Comparison of ENCODE assay signal across 1 fruit fly cellular context in the genomic region with DNA sequence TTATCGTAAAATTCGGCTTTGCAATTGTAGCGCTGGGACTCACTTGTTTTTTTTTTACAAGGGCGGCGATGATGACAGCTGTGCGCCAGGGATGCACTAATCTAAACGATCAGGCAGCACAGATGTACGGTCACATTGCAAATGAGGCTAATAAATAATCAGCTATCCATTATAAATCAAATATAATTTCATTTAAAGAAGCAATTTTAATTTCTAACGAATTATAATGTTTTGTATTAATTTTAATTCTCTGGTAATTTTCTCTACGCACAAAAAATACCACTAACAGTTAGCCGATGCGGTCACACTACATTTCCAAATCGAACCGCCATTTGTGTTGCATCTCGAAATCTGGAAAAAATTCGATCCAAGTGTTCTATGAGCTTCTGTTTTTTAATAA.
TF ChIP-seq lines count a peak whose summit lies in the region.

A gene (minus strand): TSS at position 79 of the 400 bp plus-strand sequence.
A gene (plus strand): TSS at position 309 of the 400 bp plus-strand sequence.

TF ChIP-seq in whole organism, embryonic, 481 proteins besides CTCF, POLR2A, EP300 and RAD21 (continued from another document and continues in another):
- TF ChIP-seq CG6813 (GFP tag; optimal IDR thresholded peaks at IDR 0.05; lab: Kevin White, UChicago) = no peak
- TF ChIP-seq CG33213 (GFP tag; optimal IDR thresholded peaks at IDR 0.05; lab: Kevin White, UChicago) = no peak
- TF ChIP-seq CG3838 (GFP tag; optimal IDR thresholded peaks at IDR 0.05; lab: Kevin White, UChicago) = no peak
- TF ChIP-seq ems (GFP tag; optimal IDR thresholded peaks at IDR 0.05; lab: Kevin White, UChicago) = no peak
- peak; percentile 80 for TF ChIP-seq gfzf (GFP tag; optimal IDR thresholded peaks at IDR 0.05; lab: Kevin White, UChicago)
- no peak for TF ChIP-seq pfk (GFP tag; optimal IDR thresholded peaks at IDR 0.05; lab: Kevin White, UChicago)
- TF ChIP-seq lov (optimal IDR thresholded peaks at IDR 0.05; lab: Kevin White, UChicago) = no peak
- TF ChIP-seq lov (GFP tag; IDR thresholded peaks at IDR 0.05; lab: Robert Waterston, UW) = no peak
- TF ChIP-seq kni (GFP tag; optimal IDR thresholded peaks at IDR 0.05; lab: Kevin White, UChicago) = no peak
- no peak for TF ChIP-seq Drgx (GFP tag; IDR thresholded peaks at IDR 0.05; lab: Robert Waterston, UW)
- no peak for TF ChIP-seq Aef1 (GFP tag; IDR thresholded peaks at IDR 0.05; lab: Robert Waterston, UW)
- TF ChIP-seq CG15514 (GFP tag; optimal IDR thresholded peaks at IDR 0.05; lab: Kevin White, UChicago) = peak; percentile 64
- TF ChIP-seq dati (GFP tag; IDR thresholded peaks at IDR 0.05; lab: Robert Waterston, UW) = no peak
- TF ChIP-seq trem (tag; optimal IDR thresholded peaks at IDR 0.05; lab: Kevin White, UChicago) = peak; percentile 93
- no peak for TF ChIP-seq CG11093 (GFP tag; IDR thresholded peaks at IDR 0.05; lab: Robert Waterston, UW)
- TF ChIP-seq CG8478 (optimal IDR thresholded peaks at IDR 0.05; lab: Kevin White, UChicago) = no peak
- TF ChIP-seq toy (GFP tag; IDR thresholded peaks at IDR 0.05; lab: Robert Waterston, UW) = no peak
- TF ChIP-seq CG2712 (tag; optimal IDR thresholded peaks at IDR 0.05; lab: Kevin White, UChicago) = peak; percentile 63
- no peak for TF ChIP-seq maf-S (GFP tag; optimal IDR thresholded peaks at IDR 0.05; lab: Kevin White, UChicago)
- no peak for TF ChIP-seq CG17912 (GFP tag; optimal IDR thresholded peaks at IDR 0.05; lab: Kevin White, UChicago)
- TF ChIP-seq Atf3 (GFP tag; optimal IDR thresholded peaks at IDR 0.05; lab: Kevin White, UChicago) = no peak
- TF ChIP-seq abd-A (tag; optimal IDR thresholded peaks at IDR 0.05; lab: Kevin White, UChicago) = no peak
- TF ChIP-seq z (GFP tag; IDR thresholded peaks at IDR 0.05; lab: Robert Waterston, UW) = no peak
- no peak for TF ChIP-seq CG1832 (GFP tag; optimal IDR thresholded peaks at IDR 0.05; lab: Kevin White, UChicago)
- no peak for TF ChIP-seq HmgD (GFP tag; optimal IDR thresholded peaks at IDR 0.05; lab: Kevin White, UChicago)
- no peak for TF ChIP-seq nom (GFP tag; optimal IDR thresholded peaks at IDR 0.05; lab: Kevin White, UChicago)
- TF ChIP-seq pros (GFP tag; optimal IDR thresholded peaks at IDR 0.05; lab: Kevin White, UChicago) = no peak
- TF ChIP-seq en (GFP tag; optimal IDR thresholded peaks at IDR 0.05; lab: Kevin White, UChicago) = no peak
- TF ChIP-seq Ada2b (GFP tag; IDR thresholded peaks at IDR 0.05; lab: Robert Waterston, UW) = 0 out of 2 replicates have a peak, but pooled peaks have one; percentile 16
- no peak for TF ChIP-seq ap (GFP tag; IDR thresholded peaks at IDR 0.05; lab: Robert Waterston, UW)
- no peak for TF ChIP-seq nau (GFP tag; optimal IDR thresholded peaks at IDR 0.05; lab: Kevin White, UChicago)
- TF ChIP-seq Gug (GFP tag; IDR thresholded peaks at IDR 0.05; lab: Robert Waterston, UW) = no peak
- no peak for TF ChIP-seq croc (GFP tag; conservative IDR thresholded peaks at IDR 0.05; lab: Robert Waterston, UW)
- no peak for TF ChIP-seq Doc3 (GFP tag; IDR thresholded peaks at IDR 0.05; lab: Robert Waterston, UW; ENCODE audit: partially characterized antibody)
- 0 out of 2 replicates have a peak, but pooled peaks have one; percentile 15 for TF ChIP-seq CG32532 (GFP tag; IDR thresholded peaks at IDR 0.05; lab: Robert Waterston, UW)
- TF ChIP-seq klu (GFP tag; IDR thresholded peaks at IDR 0.05; lab: Robert Waterston, UW) = no peak
- TF ChIP-seq scrt (GFP tag; optimal IDR thresholded peaks at IDR 0.05; lab: Kevin White, UChicago) = no peak
- no peak for TF ChIP-seq vfl (GFP tag; optimal IDR thresholded peaks at IDR 0.05; lab: Kevin White, UChicago)
- no peak for TF ChIP-seq Dref (GFP tag; IDR thresholded peaks at IDR 0.05; lab: Robert Waterston, UW)
- TF ChIP-seq CG31224 (GFP tag; IDR thresholded peaks at IDR 0.05; lab: Robert Waterston, UW) = no peak
- TF ChIP-seq CG34376 (GFP tag; optimal IDR thresholded peaks at IDR 0.05; lab: Kevin White, UChicago) = peak; percentile 16
- peak; percentile 21 for TF ChIP-seq MESR4 (GFP tag; optimal IDR thresholded peaks at IDR 0.05; lab: Kevin White, UChicago)
- TF ChIP-seq Fer1 (GFP tag; optimal IDR thresholded peaks at IDR 0.05; lab: Kevin White, UChicago) = no peak
- TF ChIP-seq tup (GFP tag; optimal IDR thresholded peaks at IDR 0.05; lab: Kevin White, UChicago) = no peak
- peak in 1 of 2 experiments; percentile 28 for TF ChIP-seq insv (GFP tag; optimal IDR thresholded peaks at IDR 0.05; lab: Kevin White, UChicago)
- TF ChIP-seq CG17186 (GFP tag; optimal IDR thresholded peaks at IDR 0.05; lab: Kevin White, UChicago) = peak; percentile 68
- no peak for TF ChIP-seq CG10565 (GFP tag; optimal IDR thresholded peaks at IDR 0.05; lab: Kevin White, UChicago)
- no peak for TF ChIP-seq ssp (GFP tag; IDR thresholded peaks at IDR 0.05; lab: Robert Waterston, UW)
- no peak for TF ChIP-seq Mrtf (GFP tag; IDR thresholded peaks at IDR 0.05; lab: Robert Waterston, UW)
- no peak for TF ChIP-seq CG18764 (GFP tag; optimal IDR thresholded peaks at IDR 0.05; lab: Kevin White, UChicago)
- no peak for TF ChIP-seq CG10274 (GFP tag; optimal IDR thresholded peaks at IDR 0.05; lab: Kevin White, UChicago)
- no peak for TF ChIP-seq CG13894 (tag; optimal IDR thresholded peaks at IDR 0.05; lab: Kevin White, UChicago)
- no peak for TF ChIP-seq CHES-1-like (GFP tag; optimal IDR thresholded peaks at IDR 0.05; lab: Kevin White, UChicago)
- TF ChIP-seq CG7556 (GFP tag; optimal IDR thresholded peaks at IDR 0.05; lab: Kevin White, UChicago) = no peak
- TF ChIP-seq CG12391 (tag; optimal IDR thresholded peaks at IDR 0.05; lab: Kevin White, UChicago) = peak; percentile 74
- TF ChIP-seq pb (GFP tag; optimal IDR thresholded peaks at IDR 0.05; lab: Kevin White, UChicago) = no peak
- peak; percentile 85 for TF ChIP-seq CG14710 (tag; optimal IDR thresholded peaks at IDR 0.05; lab: Kevin White, UChicago)
- TF ChIP-seq CG12071 (GFP tag; optimal IDR thresholded peaks at IDR 0.05; lab: Kevin White, UChicago) = no peak
- TF ChIP-seq gro (GFP tag; optimal IDR thresholded peaks at IDR 0.05; lab: Kevin White, UChicago) = no peak
- TF ChIP-seq CG4730 (GFP tag; IDR thresholded peaks at IDR 0.05; lab: Robert Waterston, UW) = no peak
- TF ChIP-seq CG2199 (GFP tag; IDR thresholded peaks at IDR 0.05; lab: Robert Waterston, UW) = no peak
- TF ChIP-seq oc (tag; optimal IDR thresholded peaks at IDR 0.05; lab: Kevin White, UChicago) = no peak
- no peak for TF ChIP-seq ham (GFP tag; IDR thresholded peaks at IDR 0.05; lab: Robert Waterston, UW)
- no peak for TF ChIP-seq CG12219 (GFP tag; optimal IDR thresholded peaks at IDR 0.05; lab: Kevin White, UChicago)
- TF ChIP-seq Xrp1 (GFP tag; IDR thresholded peaks at IDR 0.05; lab: Robert Waterston, UW) = peak; percentile 35; the same call in 1 of the 2 replicates
- no peak for TF ChIP-seq Nf-YA (GFP tag; IDR thresholded peaks at IDR 0.05; lab: Robert Waterston, UW)
- no peak for TF ChIP-seq tll (GFP tag; optimal IDR thresholded peaks at IDR 0.05; lab: Kevin White, UChicago)
- no peak for TF ChIP-seq CG4404 (GFP tag; IDR thresholded peaks at IDR 0.05; lab: Robert Waterston, UW)
- TF ChIP-seq dmrt99B (tag; optimal IDR thresholded peaks at IDR 0.05; lab: Kevin White, UChicago) = no peak
- TF ChIP-seq CG6765 (GFP tag; optimal IDR thresholded peaks at IDR 0.05; lab: Kevin White, UChicago) = no peak
- no peak for TF ChIP-seq CG14050 (GFP tag; IDR thresholded peaks at IDR 0.05; lab: Robert Waterston, UW)
- peak; percentile 32 for TF ChIP-seq grau (tag; optimal IDR thresholded peaks at IDR 0.05; lab: Kevin White, UChicago)
- TF ChIP-seq fu2 (GFP tag; optimal IDR thresholded peaks at IDR 0.05; lab: Kevin White, UChicago) = peak; percentile 9
- TF ChIP-seq dm (GFP tag; optimal IDR thresholded peaks at IDR 0.05; lab: Kevin White, UChicago) = no peak
- peak; percentile 74 for TF ChIP-seq CG12659 (GFP tag; optimal IDR thresholded peaks at IDR 0.05; lab: Kevin White, UChicago)
- no peak for TF ChIP-seq crc (GFP tag; optimal IDR thresholded peaks at IDR 0.05; lab: Kevin White, UChicago)
- no peak for TF ChIP-seq NC2β (GFP tag; optimal IDR thresholded peaks at IDR 0.05; lab: Kevin White, UChicago)
- no peak for TF ChIP-seq h (optimal IDR thresholded peaks at IDR 0.05; lab: Kevin White, UChicago)
- TF ChIP-seq CG6854 (GFP tag; optimal IDR thresholded peaks at IDR 0.05; lab: Kevin White, UChicago) = no peak
- no peak for TF ChIP-seq CG12236 (GFP tag; optimal IDR thresholded peaks at IDR 0.05; lab: Kevin White, UChicago)
- TF ChIP-seq Scr (GFP tag; IDR thresholded peaks at IDR 0.05; lab: Robert Waterston, UW; ENCODE audit: partially characterized antibody) = peak; percentile 22; the same call in 1 of the 2 replicates
- no peak for TF ChIP-seq CG11398 (GFP tag; optimal IDR thresholded peaks at IDR 0.05; lab: Kevin White, UChicago)
- TF ChIP-seq CG12769 (tag; optimal IDR thresholded peaks at IDR 0.05; lab: Kevin White, UChicago) = no peak
- TF ChIP-seq row (GFP tag; IDR thresholded peaks at IDR 0.05; lab: Robert Waterston, UW) = peak; percentile 36; the same call in 1 of the 3 replicates
- no peak for TF ChIP-seq Lpt (GFP tag; optimal IDR thresholded peaks at IDR 0.05; lab: Kevin White, UChicago)
- no peak for TF ChIP-seq Hr39 (optimal IDR thresholded peaks at IDR 0.05; lab: Kevin White, UChicago)
- TF ChIP-seq Hsf (GFP tag; optimal IDR thresholded peaks at IDR 0.05; lab: Kevin White, UChicago) = peak; percentile 48
- TF ChIP-seq tgo (GFP tag; IDR thresholded peaks at IDR 0.05; lab: Robert Waterston, UW) = no peak
- TF ChIP-seq BEAF-32 (GFP tag; optimal IDR thresholded peaks at IDR 0.05; lab: Kevin White, UChicago) = peak; percentile 62
- no peak for TF ChIP-seq ERR (GFP tag; optimal IDR thresholded peaks at IDR 0.05; lab: Kevin White, UChicago)
- TF ChIP-seq CG2129 (GFP tag; IDR thresholded peaks at IDR 0.05; lab: Robert Waterston, UW; ENCODE audit: partially characterized antibody) = no peak
- TF ChIP-seq CG10147 (GFP tag; optimal IDR thresholded peaks at IDR 0.05; lab: Kevin White, UChicago) = peak; percentile 18
- peak; percentile 51 for TF ChIP-seq corto (GFP tag; optimal IDR thresholded peaks at IDR 0.05; lab: Kevin White, UChicago)
- TF ChIP-seq chn (GFP tag; optimal IDR thresholded peaks at IDR 0.05; lab: Kevin White, UChicago) = no peak
- TF ChIP-seq Spps (tag; optimal IDR thresholded peaks at IDR 0.05; lab: Kevin White, UChicago) = peak; percentile 6
- peak; percentile 35 for TF ChIP-seq CG8924 (tag; optimal IDR thresholded peaks at IDR 0.05; lab: Kevin White, UChicago)
- TF ChIP-seq D (optimal IDR thresholded peaks at IDR 0.05; lab: Kevin White, UChicago) = no peak
- TF ChIP-seq D (GFP tag; optimal IDR thresholded peaks at IDR 0.05; lab: Kevin White, UChicago) = no peak
- TF ChIP-seq fd3F (GFP tag; optimal IDR thresholded peaks at IDR 0.05; lab: Kevin White, UChicago) = no peak
- TF ChIP-seq Dip3 (GFP tag; optimal IDR thresholded peaks at IDR 0.05; lab: Kevin White, UChicago) = no peak
- TF ChIP-seq CG31388 (GFP tag; optimal IDR thresholded peaks at IDR 0.05; lab: Kevin White, UChicago) = no peak
- no peak for TF ChIP-seq HHEX (GFP tag; optimal IDR thresholded peaks at IDR 0.05; lab: Kevin White, UChicago)
- no peak for TF ChIP-seq B-H2 (GFP tag; optimal IDR thresholded peaks at IDR 0.05; lab: Kevin White, UChicago)
- TF ChIP-seq CG1024 (GFP tag; IDR thresholded peaks at IDR 0.05; lab: Robert Waterston, UW) = no peak
- no peak for TF ChIP-seq pum (GFP tag; optimal IDR thresholded peaks at IDR 0.05; lab: Kevin White, UChicago)
- TF ChIP-seq crol (GFP tag; IDR thresholded peaks at IDR 0.05; lab: Robert Waterston, UW) = no peak
- no peak for TF ChIP-seq CG5180 (GFP tag; optimal IDR thresholded peaks at IDR 0.05; lab: Kevin White, UChicago)
- no peak for TF ChIP-seq hbn (GFP tag; IDR thresholded peaks at IDR 0.05; lab: Robert Waterston, UW; ENCODE audit: partially characterized antibody)
- TF ChIP-seq CG1602 (GFP tag; optimal IDR thresholded peaks at IDR 0.05; lab: Kevin White, UChicago) = no peak
- TF ChIP-seq YL-1 (GFP tag; optimal IDR thresholded peaks at IDR 0.05; lab: Kevin White, UChicago) = peak; percentile 83
- no peak for TF ChIP-seq Dll (GFP tag; IDR thresholded peaks at IDR 0.05; lab: Robert Waterston, UW; ENCODE audit: partially characterized antibody)
- no peak for TF ChIP-seq odd (GFP tag; optimal IDR thresholded peaks at IDR 0.05; lab: Kevin White, UChicago)
- TF ChIP-seq CG3163 (GFP tag; optimal IDR thresholded peaks at IDR 0.05; lab: Kevin White, UChicago) = no peak
- peak; percentile 98 for TF ChIP-seq CG9797 (GFP tag; optimal IDR thresholded peaks at IDR 0.05; lab: Kevin White, UChicago)
- peak; percentile 93 for TF ChIP-seq E2f2 (GFP tag; IDR thresholded peaks at IDR 0.05; lab: Robert Waterston, UW)
- no peak for TF ChIP-seq CG4360 (GFP tag; IDR thresholded peaks at IDR 0.05; lab: Robert Waterston, UW)
- TF ChIP-seq CG34224 (GFP tag; IDR thresholded peaks at IDR 0.05; lab: Robert Waterston, UW; ENCODE audit: partially characterized antibody) = no peak
- peak; percentile 6 for TF ChIP-seq CG10654 (GFP tag; optimal IDR thresholded peaks at IDR 0.05; lab: Kevin White, UChicago)
- no peak for TF ChIP-seq HLHmδ (GFP tag; optimal IDR thresholded peaks at IDR 0.05; lab: Kevin White, UChicago)
- peak; percentile 8 for TF ChIP-seq Six4 (GFP tag; optimal IDR thresholded peaks at IDR 0.05; lab: Kevin White, UChicago)
- TF ChIP-seq stc (GFP tag; IDR thresholded peaks at IDR 0.05; lab: Robert Waterston, UW) = no peak
- no peak for TF ChIP-seq vnd (GFP tag; IDR thresholded peaks at IDR 0.05; lab: Robert Waterston, UW; ENCODE audit: partially characterized antibody)
- no peak for TF ChIP-seq CG4707 (GFP tag; optimal IDR thresholded peaks at IDR 0.05; lab: Kevin White, UChicago)
- TF ChIP-seq sens-2 (GFP tag; IDR thresholded peaks at IDR 0.05; lab: Robert Waterston, UW) = no peak
- TF ChIP-seq H2.0 (GFP tag; IDR thresholded peaks at IDR 0.05; lab: Robert Waterston, UW) = no peak
- no peak for TF ChIP-seq Rx (GFP tag; IDR thresholded peaks at IDR 0.05; lab: Robert Waterston, UW)
- TF ChIP-seq unpg (GFP tag; optimal IDR thresholded peaks at IDR 0.05; lab: Kevin White, UChicago) = no peak
- TF ChIP-seq sr (GFP tag; IDR thresholded peaks at IDR 0.05; lab: Robert Waterston, UW) = no peak
- TF ChIP-seq CG10209 (GFP tag; optimal IDR thresholded peaks at IDR 0.05; lab: Kevin White, UChicago) = peak; percentile 11
- TF ChIP-seq CG14014 (GFP tag; IDR thresholded peaks at IDR 0.05; lab: Robert Waterston, UW) = no peak
- TF ChIP-seq slbo (GFP tag; IDR thresholded peaks at IDR 0.05; lab: Robert Waterston, UW) = no peak
- no peak for TF ChIP-seq otp (GFP tag; IDR thresholded peaks at IDR 0.05; lab: Robert Waterston, UW)
- TF ChIP-seq Xbp1 (GFP tag; optimal IDR thresholded peaks at IDR 0.05; lab: Kevin White, UChicago) = peak; percentile 21
